Worm (Caenorhabditis elegans) whole organism, late embryonic: ENCODE data around the gene Y51H7C.3.
A peak's percentile ranks its signal among the peaks of the same experiment; 100 is the strongest.

Experiments
- C08G9.2 ChIP-seq: sonication (generic microtip); optimal IDR thresholded peaks from 2 replicates; lab custom pipeline; 2016; ENCODE audit warnings: mild to moderate bottlenecking, missing genetic modification characterization, moderate library complexity, missing compliant biosample characterization
- C38D4.7 ChIP-seq: fragments of 200-800 bp; sonication (Bioruptor generic); optimal IDR thresholded peaks from 2 replicates; lab custom pipeline; 2018; ENCODE audit warnings: mild to moderate bottlenecking, missing genetic modification characterization, moderate library complexity, missing compliant biosample characterization
- ama-1 ChIP-seq: fragments of 150-350 bp; optimal IDR thresholded peaks from 2 replicates; lab custom pipeline; 2014
- ceh-14 ChIP-seq: sonication (generic microtip); optimal IDR thresholded peaks from 2 replicates; lab custom pipeline; 2016; ENCODE audit warnings: missing genotype, missing genetic modification characterization, missing compliant biosample characterization
- ceh-19 ChIP-seq: fragments of 200-800 bp; sonication (Bioruptor generic); optimal IDR thresholded peaks from 2 replicates; lab custom pipeline; 2018; ENCODE audit warnings: mild to moderate bottlenecking, missing genetic modification characterization, missing compliant biosample characterization
- ceh-22 ChIP-seq: sonication (generic microtip); optimal IDR thresholded peaks from 2 replicates; lab custom pipeline; 2017; ENCODE audit warnings: missing biosample characterization, missing genetic modification characterization
- ceh-34 ChIP-seq: sonication (generic microtip); optimal IDR thresholded peaks from 2 replicates; lab custom pipeline; 2016; ENCODE audit warnings: mild to moderate bottlenecking, missing genetic modification characterization, missing compliant biosample characterization
- ceh-45 ChIP-seq: fragments of 200-800 bp; sonication (Bioruptor generic); IDR thresholded peaks from 2 replicates; pipeline ENCODE4 v1.3.6; 2022; ENCODE audit warnings: missing genetic modification reagents, missing genetic modification characterization, missing compliant biosample characterization
- ceh-48 ChIP-seq: sonication (generic microtip); optimal IDR thresholded peaks from 2 replicates; lab custom pipeline; 2016; ENCODE audit warnings: missing genetic modification characterization, inconsistent platforms, missing compliant biosample characterization
- ceh-9 ChIP-seq: sonication (generic microtip); optimal IDR thresholded peaks from 2 replicates; lab custom pipeline; 2016; ENCODE audit warnings: mild to moderate bottlenecking, missing genetic modification characterization, inconsistent platforms, missing compliant biosample characterization
- che-1 ChIP-seq: sonication (generic microtip); optimal IDR thresholded peaks from 2 replicates; lab custom pipeline; 2016; ENCODE audit warnings: mild to moderate bottlenecking, missing genetic modification characterization, missing compliant biosample characterization
- ets-4 ChIP-seq: sonication (generic microtip); optimal IDR thresholded peaks from 2 replicates; lab custom pipeline; 2016; ENCODE audit warnings: missing genetic modification characterization, missing compliant biosample characterization
- hlh-15 ChIP-seq: sonication (generic microtip); optimal IDR thresholded peaks from 2 replicates; lab custom pipeline; 2016; ENCODE audit warnings: missing genetic modification characterization, missing compliant biosample characterization
- hlh-30 ChIP-seq: sonication (generic microtip); optimal IDR thresholded peaks from 2 replicates; lab custom pipeline; 2017; ENCODE audit warnings: antibody characterized with exemption, missing genetic modification characterization, missing compliant biosample characterization; ENCODE audit not compliant: insufficient read depth
- hlh-6 ChIP-seq: sonication (generic microtip); optimal IDR thresholded peaks from 2 replicates; lab custom pipeline; 2016; ENCODE audit warnings: missing genotype, missing genetic modification characterization, missing compliant biosample characterization
- hlh-8 ChIP-seq: sonication (generic microtip); optimal IDR thresholded peaks from 2 replicates; lab custom pipeline; 2016; ENCODE audit warnings: missing genotype, missing genetic modification characterization, missing compliant biosample characterization
- lin-11 ChIP-seq: fragments of 200-800 bp; sonication (Bioruptor generic); optimal IDR thresholded peaks from 2 replicates; lab custom pipeline; 2018; ENCODE audit warnings: mild to moderate bottlenecking, missing genetic modification characterization, missing compliant biosample characterization
- madf-2 ChIP-seq: sonication (generic microtip); optimal IDR thresholded peaks from 2 replicates; lab custom pipeline; 2017; ENCODE audit warnings: missing genetic modification characterization, missing compliant biosample characterization
- mec-3 ChIP-seq: sonication (generic microtip); optimal IDR thresholded peaks from 2 replicates; lab custom pipeline; 2016; ENCODE audit warnings: borderline replicate concordance, missing genetic modification characterization, missing compliant biosample characterization
- nfya-1 ChIP-seq: sonication (generic microtip); optimal IDR thresholded peaks from 2 replicates; lab custom pipeline; 2017; ENCODE audit warnings: missing genetic modification characterization, mild to moderate bottlenecking, missing compliant biosample characterization, antibody characterized with exemption, moderate library complexity
- odd-2 ChIP-seq: sonication (generic microtip); optimal IDR thresholded peaks from 2 replicates; lab custom pipeline; 2017; ENCODE audit warnings: antibody characterized with exemption, mild to moderate bottlenecking, missing genetic modification characterization, missing compliant biosample characterization
- pag-3 ChIP-seq: sonication (generic microtip); optimal IDR thresholded peaks from 2 replicates; lab custom pipeline; 2016; ENCODE audit warnings: missing compliant biosample characterization, missing genetic modification characterization, borderline replicate concordance
- pat-9 ChIP-seq: fragments of 200-800 bp; sonication (Bioruptor generic); optimal IDR thresholded peaks from 2 replicates; lab custom pipeline; 2018; ENCODE audit warnings: mild to moderate bottlenecking, missing genetic modification characterization, moderate library complexity, missing compliant biosample characterization
- pax-1 ChIP-seq: fragments of 150-350 bp; optimal IDR thresholded peaks from 2 replicates; lab custom pipeline; 2014; ENCODE audit warnings: missing biosample characterization, missing genetic modification characterization
- pha-4 ChIP-seq: fragments of 150-350 bp; optimal IDR thresholded peaks from 2 replicates; lab custom pipeline; 2018; ENCODE audit warnings: missing biosample characterization, missing genetic modification reagents, missing genetic modification characterization
- pqm-1 ChIP-seq: sonication (generic microtip); optimal IDR thresholded peaks from 2 replicates; lab custom pipeline; 2016; ENCODE audit warnings: missing genetic modification characterization, missing compliant biosample characterization
- pros-1 ChIP-seq: fragments of 150-350 bp; optimal IDR thresholded peaks from 2 replicates; lab custom pipeline; 2014; ENCODE audit warnings: missing biosample characterization, missing genetic modification reagents, missing genetic modification characterization
- rnt-1 ChIP-seq: sonication (generic microtip); optimal IDR thresholded peaks from 2 replicates; lab custom pipeline; 2016; ENCODE audit warnings: missing genetic modification characterization, missing compliant biosample characterization
- sdc-2 ChIP-seq: sonication (generic microtip); optimal IDR thresholded peaks from 2 replicates; lab custom pipeline; 2016; ENCODE audit warnings: missing genotype, missing genetic modification characterization, missing compliant biosample characterization
- sox-2 ChIP-seq: fragments of 200-800 bp; sonication (Bioruptor generic); IDR thresholded peaks from 2 replicates; pipeline ENCODE4 v1.3.6; 2022; ENCODE audit warnings: missing genetic modification reagents, missing genetic modification characterization, missing compliant biosample characterization
- sox-4 ChIP-seq: sonication (generic microtip); optimal IDR thresholded peaks from 2 replicates; lab custom pipeline; 2017; ENCODE audit warnings: mild to moderate bottlenecking, missing genetic modification characterization, inconsistent platforms, missing compliant biosample characterization
- tbx-2 ChIP-seq: sonication (generic microtip); optimal IDR thresholded peaks from 2 replicates; lab custom pipeline; 2016; ENCODE audit warnings: missing genetic modification characterization, missing compliant biosample characterization
- tbx-7 ChIP-seq: sonication (generic microtip); optimal IDR thresholded peaks from 2 replicates; lab custom pipeline; 2016; ENCODE audit warnings: missing genotype, missing genetic modification characterization, missing compliant biosample characterization
- ttx-3 ChIP-seq: sonication (generic microtip); optimal IDR thresholded peaks from 2 replicates; lab custom pipeline; 2016; ENCODE audit warnings: missing genetic modification reagents, missing genetic modification characterization, missing compliant biosample characterization
- unc-86 ChIP-seq: sonication (generic microtip); optimal IDR thresholded peaks from 2 replicates; lab custom pipeline; 2016; ENCODE audit warnings: missing genetic modification characterization, missing compliant biosample characterization
- zip-5 ChIP-seq: sonication (generic microtip); optimal IDR thresholded peaks from 2 replicates; lab custom pipeline; 2016; ENCODE audit warnings: missing genetic modification characterization, missing compliant biosample characterization

Gene Y51H7C.3

DNA sequence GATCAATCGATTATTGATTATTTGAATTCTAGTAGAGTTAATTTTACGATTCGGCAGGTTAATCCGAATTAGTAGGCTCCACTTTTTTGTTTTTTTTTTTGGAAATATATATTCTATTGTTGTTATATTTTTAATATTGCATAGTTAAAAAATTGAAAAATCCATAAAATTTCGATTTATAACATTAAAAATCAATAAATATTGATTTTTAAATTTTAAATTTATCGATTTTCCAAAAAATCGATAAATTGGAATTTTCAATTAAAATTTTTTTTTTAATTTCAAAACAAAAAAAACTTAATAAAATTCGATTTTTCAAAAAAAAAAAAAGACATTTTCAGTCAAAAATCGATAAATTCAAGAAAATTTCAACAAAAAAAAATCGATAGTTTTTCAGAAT is 18.3 kb upstream of the Y51H7C.3 start:
- no peak for TF ChIP-seq sox-4 (tag; lab: Kevin White, UChicago)
- no peak for TF ChIP-seq ttx-3 (tag; lab: Kevin White, UChicago)
- no peak for TF ChIP-seq sdc-2 (tag; lab: Kevin White, UChicago)
- no peak for TF ChIP-seq C08G9.2 (tag; lab: Kevin White, UChicago)
- no peak for TF ChIP-seq hlh-30 (tag; lab: Kevin White, UChicago)
- no peak for TF ChIP-seq mec-3
- no peak for TF ChIP-seq lin-11
- no peak for TF ChIP-seq pat-9
- no peak for TF ChIP-seq ets-4 (tag; lab: Kevin White, UChicago)
- TF ChIP-seq odd-2, result no peak
- TF ChIP-seq hlh-15, result no peak
- TF ChIP-seq unc-86 (tag; lab: Kevin White, UChicago), result no peak
- TF ChIP-seq pax-1 (tag; lab: Kevin White, UChicago), result no peak
- no peak for TF ChIP-seq pqm-1 (tag; lab: Kevin White, UChicago)
- no peak for TF ChIP-seq zip-5 (tag; lab: Kevin White, UChicago)
- TF ChIP-seq tbx-7 (tag; lab: Kevin White, UChicago), result no peak

DNA sequence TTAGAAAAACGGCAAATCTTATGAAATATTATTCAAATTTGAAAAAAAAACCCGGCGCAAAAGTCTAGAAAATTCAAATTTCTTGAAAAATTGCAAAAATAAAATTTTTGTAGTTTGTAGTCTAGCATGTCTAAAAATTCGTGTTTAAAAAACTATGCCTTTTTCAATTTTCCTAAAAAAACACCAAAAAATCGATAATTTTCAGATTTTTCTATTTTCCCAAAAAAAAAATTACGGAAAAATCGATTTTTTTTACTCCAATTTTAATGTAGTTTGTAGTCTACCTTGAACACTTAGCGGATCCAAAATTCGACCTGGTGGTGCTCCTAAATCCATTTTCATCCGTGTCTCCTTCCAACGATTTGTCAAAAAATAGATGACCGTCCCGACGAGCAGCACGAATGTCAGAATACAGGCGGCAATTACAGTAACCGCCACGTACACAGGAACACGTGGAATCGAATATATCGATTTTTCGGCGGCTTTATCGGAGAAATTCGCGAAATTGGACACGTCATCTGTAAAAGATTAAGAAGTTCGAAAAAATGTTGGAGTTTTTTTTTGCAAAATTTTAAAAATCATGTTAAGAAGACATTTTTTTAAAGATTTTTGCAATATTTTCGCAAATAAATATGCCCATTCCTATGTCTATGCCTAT is 17.4 kb upstream of the Y51H7C.3 start:
- no peak for TF ChIP-seq ttx-3 (tag; lab: Kevin White, UChicago)
- no peak for TF ChIP-seq pag-3 (tag; lab: Kevin White, UChicago)
- TF ChIP-seq tbx-2 (tag; lab: Kevin White, UChicago), result no peak
- no peak for TF ChIP-seq ama-1 (lab: Kevin White, UChicago)
- no peak for TF ChIP-seq ceh-34 (tag; lab: Kevin White, UChicago)
- no peak for TF ChIP-seq pha-4 (tag; lab: Kevin White, UChicago)
- no peak for TF ChIP-seq sox-2

DNA sequence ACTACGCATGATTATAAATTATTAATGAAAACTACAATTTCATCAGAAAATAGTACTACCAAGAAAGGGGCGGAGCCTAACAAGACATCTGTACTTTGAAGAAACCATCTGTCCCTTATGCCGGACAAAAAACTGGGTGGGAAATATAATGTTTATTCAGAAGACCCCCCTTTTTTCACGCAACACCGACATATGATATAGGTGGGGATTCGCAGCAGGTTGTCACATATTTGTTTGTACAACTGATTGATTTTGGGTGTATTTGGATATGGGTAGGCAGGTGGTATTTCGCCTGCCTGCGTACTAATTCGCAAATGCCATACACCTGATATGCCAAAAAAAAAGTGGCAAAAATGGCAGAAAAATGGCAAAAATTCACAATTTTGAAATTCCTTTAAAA is 14.6 kb upstream of the Y51H7C.3 start, which contains the start of gene Y51H7C.10:
TSS of gene Y51H7C.10 (minus strand) at position 101 of the 400 bp plus-strand sequence.
- TF ChIP-seq madf-2 (tag; lab: Kevin White, UChicago) (no peak), ceh-19 (no peak), ceh-48 (tag; lab: Kevin White, UChicago) (no peak), ceh-9 (tag; lab: Kevin White, UChicago) (no peak), ceh-45 (GFP tag; lab: Robert Waterston, UW) (no peak), rnt-1 (no peak), hlh-6 (no peak), ets-4 (tag; lab: Kevin White, UChicago) (no peak), sox-4 (tag; lab: Kevin White, UChicago) (no peak), ceh-14 (tag; lab: Kevin White, UChicago) (no peak)

DNA sequence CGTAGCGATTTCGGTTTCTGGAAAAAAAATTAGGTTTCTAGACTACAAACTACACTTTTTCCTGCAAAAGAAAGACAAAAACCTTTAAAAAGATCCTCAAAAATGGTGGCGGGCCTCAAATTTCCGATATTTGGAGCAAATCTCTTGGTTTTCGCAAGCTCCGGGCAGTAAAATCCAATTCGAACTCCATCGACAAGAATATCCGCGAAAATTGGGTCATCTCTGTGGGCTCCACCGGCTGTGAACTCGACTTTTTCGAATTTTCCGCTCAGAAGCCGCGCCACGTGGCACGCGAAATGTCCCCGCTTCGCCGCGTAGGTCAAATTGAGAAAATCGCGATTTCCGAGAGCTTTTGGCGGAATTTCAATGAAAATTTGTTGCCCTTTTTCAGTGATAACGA is 1.6 kb upstream of the Y51H7C.3 start:
- TF ChIP-seq pros-1 (no peak), che-1 (tag; lab: Kevin White, UChicago) (no peak), ceh-22 (no peak)

DNA sequence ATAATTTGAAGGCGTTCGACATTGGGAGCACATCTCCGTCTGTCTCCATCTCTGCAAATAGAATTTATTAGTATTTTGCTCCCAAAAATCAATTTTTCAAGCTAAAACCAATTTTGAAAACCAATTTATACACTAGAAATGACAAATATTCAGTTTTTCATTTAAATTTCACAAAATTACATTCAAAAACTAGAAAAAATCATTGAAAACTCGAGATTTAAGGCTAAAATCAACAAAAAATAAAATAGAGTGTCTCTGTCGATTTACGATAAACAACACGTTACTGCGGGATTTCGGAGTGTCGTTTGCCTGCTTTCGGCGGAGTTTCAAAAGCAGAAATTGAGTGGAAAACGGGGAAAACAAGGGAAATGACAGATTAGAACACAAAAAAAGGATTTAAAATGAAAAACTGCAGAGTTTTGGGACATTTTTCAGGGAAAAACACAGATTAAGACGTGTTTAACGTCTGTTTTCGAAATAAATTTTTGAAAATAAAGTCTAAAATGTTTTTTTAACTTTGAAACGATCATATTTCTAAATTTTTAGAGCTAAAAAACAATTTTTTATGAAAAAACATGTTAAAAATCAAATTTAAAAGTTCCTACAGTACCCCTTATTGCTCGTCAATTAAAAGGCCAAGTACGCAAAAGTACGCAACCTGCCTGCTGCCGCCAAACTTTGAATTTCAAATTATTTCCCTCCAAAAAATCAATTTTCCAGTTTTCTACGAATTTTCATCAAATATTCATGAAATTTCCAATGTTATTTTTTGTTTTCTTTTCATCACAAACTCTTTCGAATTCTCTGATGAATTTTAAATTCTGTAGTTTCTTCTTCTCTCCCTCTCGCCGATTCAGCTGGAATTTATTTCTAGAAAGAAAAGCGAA is 598 bp upstream of the Y51H7C.3 start, which contains the start of gene nol-6:
TSS of gene nol-6 (minus strand) at position 51 of the 887 bp plus-strand sequence.
- TF ChIP-seq ets-4 (tag; lab: Kevin White, UChicago) (no peak), unc-86 (tag; lab: Kevin White, UChicago) (no peak), hlh-8 (no peak), C38D4.7 (GFP tag; lab: Kevin White, UChicago) (no peak), ceh-22 (no peak), rnt-1 (no peak), tbx-2 (tag; lab: Kevin White, UChicago) (peak; percentile 9), che-1 (tag; lab: Kevin White, UChicago) (no peak), nfya-1 (tag; lab: Kevin White, UChicago) (peak; percentile 14)
